Fruit fly (Drosophila melanogaster): ENCODE results near the gene CG3939.

DNA sequence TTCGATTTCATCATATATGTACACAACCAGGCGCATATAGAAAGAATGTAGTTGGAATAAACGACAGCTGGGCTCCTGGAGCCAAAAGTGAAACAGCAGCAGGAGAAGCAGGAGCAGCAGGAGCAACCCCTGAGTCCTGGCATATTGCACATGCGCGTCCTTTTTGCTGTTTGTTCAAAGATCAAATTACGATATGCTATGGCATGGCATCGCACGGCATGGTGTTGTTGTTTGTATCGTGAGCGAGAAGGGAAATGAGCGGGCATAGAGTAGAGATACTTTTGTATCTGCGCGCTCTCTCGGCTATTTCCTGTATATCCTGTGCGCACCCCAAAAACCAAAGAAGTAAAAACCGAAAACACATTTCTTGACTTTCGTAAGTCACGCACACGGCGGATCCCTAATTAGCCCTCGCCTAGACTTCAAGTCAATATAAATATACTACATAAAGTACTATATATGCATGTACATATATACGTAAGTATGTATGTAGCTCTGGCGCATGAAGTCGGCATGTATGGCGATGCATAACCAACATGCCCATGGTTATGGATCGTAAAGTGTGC, 36.9 kb upstream of the CG3939 start:
- no peak for TF ChIP-seq h (optimal IDR thresholded peaks at IDR 0.05)
- TF ChIP-seq psq (optimal IDR thresholded peaks at IDR 0.05): no peak
- no peak for TF ChIP-seq Sin3A (optimal IDR thresholded peaks at IDR 0.05)
- no peak for TF ChIP-seq Myc (optimal IDR thresholded peaks at IDR 0.05)
- TF ChIP-seq ttk (optimal IDR thresholded peaks at IDR 0.05): no peak

All from Kc167 (cell line).